Fruit fly (Drosophila melanogaster): Measurements from ENCODE around the gene MTA1-like.

MTA1-like gene

DNA sequence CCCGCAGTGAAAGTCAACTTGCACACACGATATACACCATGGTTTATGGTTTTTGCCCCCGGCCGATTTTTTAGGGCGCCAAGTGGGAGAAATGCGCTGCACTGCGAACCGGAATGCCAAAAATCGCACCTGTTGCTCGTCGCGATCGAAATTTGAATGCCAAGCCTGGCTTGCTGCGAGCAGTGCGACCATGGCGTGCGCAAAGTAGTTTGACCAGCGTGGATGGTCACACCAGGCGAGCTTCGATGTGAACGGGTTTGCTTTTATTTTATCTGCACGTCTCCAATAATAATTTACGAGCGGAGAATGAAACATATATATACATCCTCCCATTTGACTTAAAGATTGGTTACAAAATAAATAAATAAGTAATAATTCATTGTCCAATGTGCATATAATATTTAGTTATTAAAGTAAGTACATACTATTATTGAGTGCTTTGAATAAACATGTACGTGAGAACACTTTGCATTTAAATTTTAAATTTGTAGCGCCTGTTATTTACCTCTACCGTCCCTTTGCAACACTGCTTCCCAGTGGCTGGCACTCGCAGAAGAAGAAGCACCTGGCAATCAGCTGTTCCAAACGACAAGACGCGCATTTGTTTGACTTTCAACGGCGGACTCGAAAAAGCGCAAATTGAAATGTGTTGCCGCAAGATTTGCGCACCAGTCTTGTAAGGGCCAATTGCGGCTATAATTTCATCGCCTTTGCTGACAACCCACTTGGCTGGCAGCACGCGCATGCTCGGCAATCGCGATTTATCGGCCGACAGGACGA lies 36.9 kb upstream of the MTA1-like start, which contains the start of the genes Rab23 and plx (continued):
- no peak for TF ChIP-seq CG12744 (GFP tag; optimal IDR thresholded peaks at IDR 0.05)
- no peak for TF ChIP-seq so (GFP tag; IDR thresholded peaks at IDR 0.05)
- no peak for TF ChIP-seq CHES-1-like (GFP tag; optimal IDR thresholded peaks at IDR 0.05)
- no peak for TF ChIP-seq CG1024 (GFP tag; IDR thresholded peaks at IDR 0.05)
- TF ChIP-seq trem (tag; optimal IDR thresholded peaks at IDR 0.05) = peak; percentile 39
- no peak for TF ChIP-seq CG32767 (GFP tag; IDR thresholded peaks at IDR 0.05)
- no peak for TF ChIP-seq pnt (GFP tag; optimal IDR thresholded peaks at IDR 0.05)
- TF ChIP-seq hkb (optimal IDR thresholded peaks at IDR 0.05) = no peak
- peak; percentile 29; the same call in 1 of the 2 replicates for TF ChIP-seq hkb (GFP tag; IDR thresholded peaks at IDR 0.05)
- no peak; the same call in 1 of the 2 replicates for TF ChIP-seq CG31441 (GFP tag; IDR thresholded peaks at IDR 0.05)
- TF ChIP-seq disco-r (GFP tag; optimal IDR thresholded peaks at IDR 0.05) = no peak
- peak in 1 of 2 experiments; percentile 0 for TF ChIP-seq Hr51 (GFP tag; optimal IDR thresholded peaks at IDR 0.05)
- TF ChIP-seq CG17612 (GFP tag; IDR thresholded peaks at IDR 0.05) = no peak
- no peak for TF ChIP-seq Poxn (GFP tag; IDR thresholded peaks at IDR 0.05)
- peak; percentile 34 for TF ChIP-seq CG9932 (GFP tag; IDR thresholded peaks at IDR 0.05)
- peak; percentile 11; the same call in 1 of the 2 replicates for TF ChIP-seq Rfx (GFP tag; IDR thresholded peaks at IDR 0.05)
- peak; percentile 52 for TF ChIP-seq ems (GFP tag; optimal IDR thresholded peaks at IDR 0.05)
- TF ChIP-seq CG7786 (GFP tag; optimal IDR thresholded peaks at IDR 0.05) = peak; percentile 1
- peak; percentile 65 for TF ChIP-seq abd-A (tag; optimal IDR thresholded peaks at IDR 0.05)
- no peak for TF ChIP-seq CG18599 (GFP tag; optimal IDR thresholded peaks at IDR 0.05)
- TF ChIP-seq amos (GFP tag; IDR thresholded peaks at IDR 0.05; ENCODE audit: partially characterized antibody) = peak; percentile 33; the same call in 1 of the 2 replicates
- peak; percentile 83 for TF ChIP-seq Deaf1 (tag; optimal IDR thresholded peaks at IDR 0.05)
- no peak for TF ChIP-seq H2.0 (GFP tag; IDR thresholded peaks at IDR 0.05)
- TF ChIP-seq fd96Cb (tag; optimal IDR thresholded peaks at IDR 0.05) = no peak
- no peak for TF ChIP-seq ac (GFP tag; optimal IDR thresholded peaks at IDR 0.05)
- TF ChIP-seq ro (GFP tag; IDR thresholded peaks at IDR 0.05) = no peak
- TF ChIP-seq CG10462 (GFP tag; optimal IDR thresholded peaks at IDR 0.05) = no peak
- TF ChIP-seq Meics (GFP tag; optimal IDR thresholded peaks at IDR 0.05) = no peak
- TF ChIP-seq E2f2 (GFP tag; IDR thresholded peaks at IDR 0.05) = peak; percentile 99
- TF ChIP-seq shn (GFP tag; optimal IDR thresholded peaks at IDR 0.05) = peak; percentile 16
- no peak for TF ChIP-seq az2 (GFP tag; optimal IDR thresholded peaks at IDR 0.05)
- peak; percentile 28 for TF ChIP-seq NfI (GFP tag; optimal IDR thresholded peaks at IDR 0.05)
- no peak for TF ChIP-seq CG3995 (GFP tag; optimal IDR thresholded peaks at IDR 0.05)
- peak; percentile 49 for TF ChIP-seq CG12155 (GFP tag; optimal IDR thresholded peaks at IDR 0.05)
- TF ChIP-seq gsb-n (tag; optimal IDR thresholded peaks at IDR 0.05) = no peak
- no peak for TF ChIP-seq vnd (GFP tag; IDR thresholded peaks at IDR 0.05; ENCODE audit: partially characterized antibody)
- TF ChIP-seq gfzf (GFP tag; optimal IDR thresholded peaks at IDR 0.05) = peak; percentile 76
- TF ChIP-seq CG18764 (GFP tag; optimal IDR thresholded peaks at IDR 0.05) = peak; percentile 21
- no peak for TF ChIP-seq al (GFP tag; IDR thresholded peaks at IDR 0.05)
- no peak for TF ChIP-seq CG18476 (GFP tag; optimal IDR thresholded peaks at IDR 0.05)
- TF ChIP-seq Xbp1 (GFP tag; optimal IDR thresholded peaks at IDR 0.05) = peak; percentile 36
- no peak for TF ChIP-seq Trl (optimal IDR thresholded peaks at IDR 0.05)
- peak; percentile 19 for TF ChIP-seq Trl (GFP tag; optimal IDR thresholded peaks at IDR 0.05)
- no peak for TF ChIP-seq CG6791 (GFP tag; IDR thresholded peaks at IDR 0.05; ENCODE audit: partially characterized antibody)
- peak; percentile 50 for TF ChIP-seq Lhr (GFP tag; optimal IDR thresholded peaks at IDR 0.05)
- TF ChIP-seq CG17568 (GFP tag; optimal IDR thresholded peaks at IDR 0.05) = no peak
- TF ChIP-seq zfh2 (GFP tag; optimal IDR thresholded peaks at IDR 0.05) = peak; percentile 22
- no peak for TF ChIP-seq CG15479 (GFP tag; optimal IDR thresholded peaks at IDR 0.05)
- TF ChIP-seq CG10209 (GFP tag; optimal IDR thresholded peaks at IDR 0.05) = no peak
- TF ChIP-seq CG13775 (GFP tag; optimal IDR thresholded peaks at IDR 0.05) = no peak
